Fruit fly (Drosophila melanogaster): ENCODE results near the gene RpL17.

RpL17 gene

dm6 chrX:6719259-6719658, 24.8 kb downstream of the RpL17 start (continued):
- TF ChIP-seq gem (tag; optimal IDR thresholded peaks at IDR 0.05) (peak; percentile 55), hb (GFP tag; IDR thresholded peaks at IDR 0.05; ENCODE audit: partially characterized antibody) (no peak), B-H2 (GFP tag; optimal IDR thresholded peaks at IDR 0.05) (no peak), yki (optimal IDR thresholded peaks at IDR 0.05) (no peak), CG1832 (GFP tag; optimal IDR thresholded peaks at IDR 0.05) (no peak), CG11504 (tag; optimal IDR thresholded peaks at IDR 0.05) (no peak), scrt (GFP tag; optimal IDR thresholded peaks at IDR 0.05) (no peak), grau (tag; optimal IDR thresholded peaks at IDR 0.05) (no peak), CG18599 (GFP tag; optimal IDR thresholded peaks at IDR 0.05) (no peak), CG2712 (tag; optimal IDR thresholded peaks at IDR 0.05) (peak; percentile 6), CG4730 (GFP tag; IDR thresholded peaks at IDR 0.05) (no peak), fd102C (GFP tag; optimal IDR thresholded peaks at IDR 0.05) (no peak), Dad (GFP tag; optimal IDR thresholded peaks at IDR 0.05) (no peak), NfI (GFP tag; optimal IDR thresholded peaks at IDR 0.05) (peak; percentile 19), CG11085 (GFP tag; IDR thresholded peaks at IDR 0.05) (no peak), sr (GFP tag; IDR thresholded peaks at IDR 0.05) (no peak), org-1 (GFP tag; optimal IDR thresholded peaks at IDR 0.05) (no peak), CG6683 (GFP tag; optimal IDR thresholded peaks at IDR 0.05) (no peak), ranshi (GFP tag; IDR thresholded peaks at IDR 0.05) (no peak), HLH4C (GFP tag; IDR thresholded peaks at IDR 0.05; ENCODE audit: partially characterized antibody) (no peak), Elba2 (GFP tag; optimal IDR thresholded peaks at IDR 0.05) (no peak), cwo (GFP tag; optimal IDR thresholded peaks at IDR 0.05) (no peak), ab (GFP tag; optimal IDR thresholded peaks at IDR 0.05) (no peak), Ssrp (tag; optimal IDR thresholded peaks at IDR 0.05) (peak; percentile 11), Fer3 (tag; optimal IDR thresholded peaks at IDR 0.05) (peak; percentile 38), eyg (GFP tag; optimal IDR thresholded peaks at IDR 0.05) (no peak), so (GFP tag; IDR thresholded peaks at IDR 0.05) (no peak), ara (GFP tag; IDR thresholded peaks at IDR 0.05) (no peak), CG6791 (GFP tag; IDR thresholded peaks at IDR 0.05; ENCODE audit: partially characterized antibody) (no peak), CG4328 (GFP tag; optimal IDR thresholded peaks at IDR 0.05) (no peak), CG14710 (tag; optimal IDR thresholded peaks at IDR 0.05) (no peak), gsb-n (tag; optimal IDR thresholded peaks at IDR 0.05) (no peak), CG2889 (GFP tag; IDR thresholded peaks at IDR 0.05) (no peak), Chrac-16 (GFP tag; optimal IDR thresholded peaks at IDR 0.05) (no peak), CG34422 (GFP tag; IDR thresholded peaks at IDR 0.05) (0 out of 3 replicates have a peak, but pooled peaks have one; percentile 17), zfh1 (GFP tag; IDR thresholded peaks at IDR 0.05) (peak; percentile 20; the same call in 1 of the 3 replicates), Hey (tag; optimal IDR thresholded peaks at IDR 0.05) (no peak), Hr3 (GFP tag; optimal IDR thresholded peaks at IDR 0.05) (no peak), salm (tag; optimal IDR thresholded peaks at IDR 0.05) (no peak), Dek (tag; optimal IDR thresholded peaks at IDR 0.05) (peak; percentile 20), Dip2 (GFP tag; IDR thresholded peaks at IDR 0.05) (no peak), CG8290 (GFP tag; optimal IDR thresholded peaks at IDR 0.05) (no peak), CG8290 (tag; optimal IDR thresholded peaks at IDR 0.05) (peak in 1 of 2 experiments; percentile 15), CG3726 (GFP tag; IDR thresholded peaks at IDR 0.05) (no peak), CG17186 (GFP tag; optimal IDR thresholded peaks at IDR 0.05) (no peak), CG43689 (GFP tag; IDR thresholded peaks at IDR 0.05) (no peak), CG10366 (GFP tag; IDR thresholded peaks at IDR 0.05) (no peak), CG12769 (tag; optimal IDR thresholded peaks at IDR 0.05) (no peak), CG11696 (GFP tag; IDR thresholded peaks at IDR 0.05) (no peak), Aef1 (GFP tag; IDR thresholded peaks at IDR 0.05) (0 out of 3 replicates have a peak, but pooled peaks have one; percentile 14), al (GFP tag; IDR thresholded peaks at IDR 0.05) (0 out of 2 replicates have a peak, but pooled peaks have one; percentile 21), en (GFP tag; optimal IDR thresholded peaks at IDR 0.05) (no peak)

Data from whole organism, embryonic.